Fruit fly (Drosophila melanogaster): ENCODE data around the gene Cka.

dm6 chr2L:8082692-8083412 lies 52.3 kb downstream of the Cka start, which contains the start of gene Mcr:
- TF ChIP-seq CG32006 (GFP tag; optimal IDR thresholded peaks at IDR 0.05) (no peak), Hr39 (GFP tag; optimal IDR thresholded peaks at IDR 0.05) (no peak)

Data from whole organism, prepupa.